Fruit fly (Drosophila melanogaster) S2 (cell line): ENCODE measurements around the gene meigo.

Experiments
- CG8478 ChIP-seq: fragments of >200 bp; optimal IDR thresholded peaks from 2 replicates; lab custom pipeline; 2018
- CTCF ChIP-seq, 2 experiments: fragments of >200 bp; optimal IDR thresholded peaks; 2 replicates each; lab custom pipeline; 2018

dm6 chr3R:21097160-21097559, 40.9 kb upstream of the meigo start:
- TF ChIP-seq CG8478 (lab: Kevin White, UChicago) (no peak), CTCF (optimal IDR thresholded peaks at IDR 0.05; lab: Kevin White, UChicago) (no peak)
